Worm (Caenorhabditis elegans): ENCODE data around the gene C06B8.3.

The C06B8.3 gene

DNA sequence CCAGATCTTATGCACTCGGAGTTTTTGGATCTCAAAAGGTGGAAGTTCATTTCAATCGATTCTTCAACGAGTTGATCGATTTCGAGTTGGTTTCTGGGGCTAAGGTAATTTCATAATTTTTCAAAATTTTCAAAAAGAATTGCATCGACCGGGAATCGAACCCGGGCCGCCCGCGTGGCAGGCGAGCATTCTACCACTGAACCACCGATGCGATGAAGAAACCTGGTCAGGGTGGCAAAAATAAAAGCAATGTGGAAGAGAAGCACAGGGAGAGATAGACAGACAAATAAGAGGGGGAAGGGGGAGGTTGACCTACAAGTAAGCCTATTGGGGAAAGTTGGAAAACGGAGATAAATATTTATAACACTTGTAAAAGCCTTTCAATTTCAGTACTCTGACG, 20.6 kb upstream of the C06B8.3 start:
- TF ChIP-seq nhr-237 (tag; optimal IDR thresholded peaks at IDR 0.05) (no peak), sma-9 (GFP tag; optimal IDR thresholded peaks at IDR 0.05) (peak; percentile 22), sma-9 (tag; optimal IDR thresholded peaks at IDR 0.05) (no peak), nhr-129 (tag; optimal IDR thresholded peaks at IDR 0.05) (peak; percentile 43), lsy-2 (tag; optimal IDR thresholded peaks at IDR 0.05) (peak in 1 of 2 experiments; percentile 28), snpc-4 (tag; optimal IDR thresholded peaks at IDR 0.05) (peak; percentile 17), nhr-11 (tag; optimal IDR thresholded peaks at IDR 0.05) (no peak), F13H6.1 (tag; optimal IDR thresholded peaks at IDR 0.05) (peak; percentile 12), lin-13 (GFP tag; optimal IDR thresholded peaks at IDR 0.05) (no peak), crh-2 (tag; optimal IDR thresholded peaks at IDR 0.05) (peak; percentile 84), sma-3 (GFP tag; optimal IDR thresholded peaks at IDR 0.05) (peak; percentile 48), nhr-10 (tag; optimal IDR thresholded peaks at IDR 0.05) (no peak), egl-27 (tag; optimal IDR thresholded peaks at IDR 0.05) (peak; percentile 4), lin-11 (tag; optimal IDR thresholded peaks at IDR 0.05) (peak; percentile 42), ztf-11 (tag; optimal IDR thresholded peaks at IDR 0.05) (no peak), fos-1 (tag; optimal IDR thresholded peaks at IDR 0.05) (peak; percentile 54), aly-2 (tag; optimal IDR thresholded peaks at IDR 0.05) (no peak), unc-62 (GFP tag; optimal IDR thresholded peaks at IDR 0.05) (no peak)

DNA sequence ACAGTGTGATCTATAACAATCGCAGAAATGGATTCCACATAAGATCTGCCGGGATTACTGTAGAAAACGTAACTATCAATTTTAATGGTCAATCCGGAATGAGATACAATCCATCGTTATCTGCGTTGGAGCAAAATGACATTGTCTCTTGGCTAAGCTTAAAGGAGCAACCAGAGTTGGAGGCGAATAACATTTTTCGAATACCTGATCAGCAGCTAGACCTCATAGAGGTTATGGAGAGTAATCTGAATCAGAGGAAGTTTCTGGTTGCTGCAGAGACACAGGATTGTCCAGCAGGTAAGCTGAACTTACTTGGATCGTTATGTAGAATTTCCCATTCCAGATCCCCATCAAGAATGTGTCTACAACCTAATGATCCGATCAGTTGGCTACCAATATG, 19.2 kb upstream of the C06B8.3 start:
- TF ChIP-seq sma-9 (GFP tag; optimal IDR thresholded peaks at IDR 0.05) (no peak), sma-9 (tag; optimal IDR thresholded peaks at IDR 0.05) (no peak), mbf-1 (tag; optimal IDR thresholded peaks at IDR 0.05) (no peak), nhr-12 (tag; optimal IDR thresholded peaks at IDR 0.05) (no peak), C34F6.9 (tag; optimal IDR thresholded peaks at IDR 0.05) (no peak), ceh-82 (tag; optimal IDR thresholded peaks at IDR 0.05) (no peak), elt-3 (tag; optimal IDR thresholded peaks at IDR 0.05) (no peak), nhr-10 (tag; optimal IDR thresholded peaks at IDR 0.05) (no peak), snpc-4 (tag; optimal IDR thresholded peaks at IDR 0.05) (no peak)

DNA sequence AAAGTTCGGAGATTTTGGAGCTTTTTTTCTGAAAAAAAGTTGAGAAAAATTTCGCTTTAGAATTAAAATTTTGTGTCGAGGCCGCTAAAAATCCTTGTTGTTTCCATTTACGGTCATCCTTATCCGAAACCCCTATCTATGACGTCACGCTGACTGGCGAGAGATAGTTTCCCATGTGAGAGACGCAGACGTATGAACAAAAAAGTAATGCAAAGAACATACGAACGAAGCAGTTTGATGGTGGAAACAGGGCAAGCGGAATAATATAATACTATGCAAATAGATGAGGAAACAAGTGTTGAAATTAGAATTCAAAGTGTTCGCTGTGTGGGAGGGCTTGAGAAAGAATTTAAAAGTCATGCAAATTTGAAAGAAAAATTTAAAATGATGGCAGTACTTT, 14.7 kb upstream of the C06B8.3 start:
- TF ChIP-seq blmp-1 (tag; optimal IDR thresholded peaks at IDR 0.05; ENCODE audit: insufficient read depth): no peak
- no peak for TF ChIP-seq nhr-6 (tag; optimal IDR thresholded peaks at IDR 0.05)
- TF ChIP-seq aly-2 (tag; optimal IDR thresholded peaks at IDR 0.05): no peak
- TF ChIP-seq fos-1 (tag; optimal IDR thresholded peaks at IDR 0.05): peak; percentile 36
- TF ChIP-seq skn-1 (tag; optimal IDR thresholded peaks at IDR 0.05): no peak
- TF ChIP-seq lin-39 (tag; optimal IDR thresholded peaks at IDR 0.05): no peak
- peak; percentile 41 for TF ChIP-seq sma-9 (GFP tag; optimal IDR thresholded peaks at IDR 0.05)
- no peak for TF ChIP-seq sma-9 (tag; optimal IDR thresholded peaks at IDR 0.05)

DNA sequence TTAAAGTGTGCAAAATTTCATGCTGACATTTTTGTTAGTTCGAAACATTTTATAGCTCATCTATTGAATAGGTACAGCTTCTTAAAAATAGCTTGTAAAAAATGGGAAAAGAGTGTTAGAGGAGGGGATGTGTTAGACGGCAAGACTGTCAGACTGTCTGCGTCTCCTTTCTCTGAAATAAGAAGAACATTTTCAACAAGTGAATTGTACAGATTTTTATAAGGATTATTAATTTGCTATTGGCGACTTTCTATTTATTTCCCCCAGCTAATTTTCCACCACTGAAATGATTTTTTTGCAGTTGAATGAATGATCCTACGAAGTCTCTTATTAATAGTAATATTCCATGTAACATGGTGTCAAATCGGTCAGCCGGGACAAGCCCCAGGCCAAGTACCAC, 14.0 kb upstream of the C06B8.3 start, which contains the start of gene C06B8.7:
Gene C06B8.7, plus strand, starts transcription at position 301 of the 400 bp plus-strand sequence.
- TF ChIP-seq nhr-6 (tag; optimal IDR thresholded peaks at IDR 0.05) (no peak), peb-1 (tag; optimal IDR thresholded peaks at IDR 0.05) (no peak), C34F6.9 (tag; optimal IDR thresholded peaks at IDR 0.05) (no peak), alr-1 (tag; optimal IDR thresholded peaks at IDR 0.05) (no peak), lin-39 (tag; optimal IDR thresholded peaks at IDR 0.05) (no peak), zag-1 (tag; optimal IDR thresholded peaks at IDR 0.05) (no peak), snpc-4 (tag; optimal IDR thresholded peaks at IDR 0.05) (no peak)

DNA sequence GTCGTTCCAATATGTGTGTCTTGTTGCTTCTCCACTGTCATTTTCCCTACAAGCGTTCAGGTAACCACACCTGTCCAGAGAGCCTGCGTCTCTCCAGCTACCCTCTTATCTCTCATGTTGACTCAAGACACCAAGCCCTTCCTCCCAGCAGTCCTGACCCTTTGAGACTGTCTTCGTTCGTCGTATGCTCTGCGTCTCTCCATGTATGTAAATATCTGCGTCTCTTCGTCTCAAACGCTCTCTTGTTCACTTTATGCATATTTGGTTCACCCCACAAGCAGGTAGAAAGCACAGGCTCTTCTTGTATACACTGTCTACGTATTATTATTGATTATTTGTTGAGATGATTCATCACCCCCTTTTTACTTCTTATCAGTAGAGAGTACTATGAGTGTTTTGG, 13.3 kb upstream of the C06B8.3 start:
- peak; percentile 72 for TF ChIP-seq sma-9 (GFP tag; optimal IDR thresholded peaks at IDR 0.05)
- no peak for TF ChIP-seq sma-9 (tag; optimal IDR thresholded peaks at IDR 0.05)
- TF ChIP-seq lin-39 (tag; optimal IDR thresholded peaks at IDR 0.05): no peak
- TF ChIP-seq crh-2 (tag; optimal IDR thresholded peaks at IDR 0.05): peak; percentile 42
- no peak for TF ChIP-seq ztf-11 (tag; optimal IDR thresholded peaks at IDR 0.05)
- no peak for TF ChIP-seq nhr-12 (tag; optimal IDR thresholded peaks at IDR 0.05)
- no peak for TF ChIP-seq ceh-16 (tag; optimal IDR thresholded peaks at IDR 0.05)
- TF ChIP-seq alr-1 (tag; optimal IDR thresholded peaks at IDR 0.05): no peak
- no peak for TF ChIP-seq unc-55 (GFP tag; optimal IDR thresholded peaks at IDR 0.05)
- no peak for TF ChIP-seq nhr-10 (tag; optimal IDR thresholded peaks at IDR 0.05)
- peak; percentile 68 for TF ChIP-seq gmeb-1 (tag; optimal IDR thresholded peaks at IDR 0.05)
- TF ChIP-seq egl-27 (tag; optimal IDR thresholded peaks at IDR 0.05): peak; percentile 22
- TF ChIP-seq nhr-21 (tag; optimal IDR thresholded peaks at IDR 0.05): no peak
- TF ChIP-seq skn-1 (tag; optimal IDR thresholded peaks at IDR 0.05): peak; percentile 17
- TF ChIP-seq F13H6.1 (tag; optimal IDR thresholded peaks at IDR 0.05): peak; percentile 82
- TF ChIP-seq fos-1 (tag; optimal IDR thresholded peaks at IDR 0.05): peak; percentile 90
- TF ChIP-seq nhr-129 (tag; optimal IDR thresholded peaks at IDR 0.05): peak; percentile 52
- TF ChIP-seq ama-1 (optimal IDR thresholded peaks at IDR 0.05): no peak
- TF ChIP-seq mdl-1 (tag; optimal IDR thresholded peaks at IDR 0.05): no peak
- TF ChIP-seq ceh-82 (tag; optimal IDR thresholded peaks at IDR 0.05): no peak
